Worm (Caenorhabditis elegans) whole organism, late embryonic: ENCODE data around the gene glf-1.

Experiments
- K02D7.2 ChIP-seq: sonication (generic microtip); optimal IDR thresholded peaks from 2 replicates; lab custom pipeline; 2017; ENCODE audit warnings: mild to moderate bottlenecking, missing genetic modification characterization, missing compliant biosample characterization
- T23F11.4 ChIP-seq: fragments of 200-800 bp; sonication (Bioruptor generic); optimal IDR thresholded peaks from 2 replicates; lab custom pipeline; 2018; ENCODE audit warnings: mild to moderate bottlenecking, missing genetic modification characterization, missing compliant biosample characterization
- Y22D7AL.16 ChIP-seq: sonication (generic microtip); optimal IDR thresholded peaks from 2 replicates; lab custom pipeline; 2016; ENCODE audit warnings: missing genetic modification characterization, missing compliant biosample characterization
- ahr-1 ChIP-seq: sonication (generic microtip); optimal IDR thresholded peaks from 2 replicates; lab custom pipeline; 2016; ENCODE audit warnings: missing genetic modification characterization, missing compliant biosample characterization
- ama-1 ChIP-seq: fragments of 150-350 bp; optimal IDR thresholded peaks from 2 replicates; lab custom pipeline; 2014
- ceh-14 ChIP-seq: sonication (generic microtip); optimal IDR thresholded peaks from 2 replicates; lab custom pipeline; 2016; ENCODE audit warnings: missing genotype, missing genetic modification characterization, missing compliant biosample characterization
- ceh-2 ChIP-seq: sonication (generic microtip); optimal IDR thresholded peaks from 2 replicates; lab custom pipeline; 2016; ENCODE audit warnings: missing genotype, missing genetic modification characterization, missing compliant biosample characterization
- ceh-24 ChIP-seq: sonication (generic microtip); optimal IDR thresholded peaks from 2 replicates; lab custom pipeline; 2016; ENCODE audit warnings: mild to moderate bottlenecking, missing genetic modification characterization, missing compliant biosample characterization
- ceh-30 ChIP-seq: fragments of 150-350 bp; optimal IDR thresholded peaks from 2 replicates; lab custom pipeline; 2014; ENCODE audit warnings: missing biosample characterization, missing genetic modification characterization
- ceh-31 ChIP-seq: sonication (generic microtip); optimal IDR thresholded peaks from 2 replicates; lab custom pipeline; 2016; ENCODE audit warnings: missing genetic modification characterization, missing compliant biosample characterization
- ceh-34 ChIP-seq: sonication (generic microtip); optimal IDR thresholded peaks from 2 replicates; lab custom pipeline; 2016; ENCODE audit warnings: mild to moderate bottlenecking, missing genetic modification characterization, missing compliant biosample characterization
- ceh-48 ChIP-seq: sonication (generic microtip); optimal IDR thresholded peaks from 2 replicates; lab custom pipeline; 2016; ENCODE audit warnings: missing genetic modification characterization, inconsistent platforms, missing compliant biosample characterization
- elt-2 ChIP-seq: sonication (generic microtip); optimal IDR thresholded peaks from 2 replicates; lab custom pipeline; 2016; ENCODE audit warnings: missing genetic modification reagents, missing genetic modification characterization, missing compliant biosample characterization
- elt-4 ChIP-seq: sonication (generic microtip); optimal IDR thresholded peaks from 2 replicates; lab custom pipeline; 2016; ENCODE audit warnings: missing genetic modification characterization, missing compliant biosample characterization
- ets-4 ChIP-seq: sonication (generic microtip); optimal IDR thresholded peaks from 2 replicates; lab custom pipeline; 2016; ENCODE audit warnings: missing genetic modification characterization, missing compliant biosample characterization
- fax-1 ChIP-seq: sonication (generic microtip); optimal IDR thresholded peaks from 2 replicates; lab custom pipeline; 2016; ENCODE audit warnings: missing genotype, missing genetic modification characterization, missing compliant biosample characterization
- fkh-10 ChIP-seq: fragments of 150-350 bp; optimal IDR thresholded peaks from 2 replicates; lab custom pipeline; 2014; ENCODE audit warnings: missing biosample characterization, missing genetic modification reagents, missing genetic modification characterization
- gmeb-2 ChIP-seq: sonication (generic microtip); optimal IDR thresholded peaks from 2 replicates; lab custom pipeline; 2016; ENCODE audit warnings: missing genetic modification characterization, inconsistent platforms, missing compliant biosample characterization
- hlh-15 ChIP-seq: sonication (generic microtip); optimal IDR thresholded peaks from 2 replicates; lab custom pipeline; 2016; ENCODE audit warnings: missing genetic modification characterization, missing compliant biosample characterization
- hlh-8 ChIP-seq: sonication (generic microtip); optimal IDR thresholded peaks from 2 replicates; lab custom pipeline; 2016; ENCODE audit warnings: missing genotype, missing genetic modification characterization, missing compliant biosample characterization
- lim-6 ChIP-seq: sonication (generic microtip); optimal IDR thresholded peaks from 2 replicates; lab custom pipeline; 2016; ENCODE audit warnings: missing genetic modification characterization, missing compliant biosample characterization
- madf-2 ChIP-seq: sonication (generic microtip); optimal IDR thresholded peaks from 2 replicates; lab custom pipeline; 2017; ENCODE audit warnings: missing genetic modification characterization, missing compliant biosample characterization
- mec-3 ChIP-seq: sonication (generic microtip); optimal IDR thresholded peaks from 2 replicates; lab custom pipeline; 2016; ENCODE audit warnings: borderline replicate concordance, missing genetic modification characterization, missing compliant biosample characterization
- nfya-1 ChIP-seq: sonication (generic microtip); optimal IDR thresholded peaks from 2 replicates; lab custom pipeline; 2017; ENCODE audit warnings: missing genetic modification characterization, mild to moderate bottlenecking, missing compliant biosample characterization, antibody characterized with exemption, moderate library complexity
- nhr-11 ChIP-seq: fragments of 150-350 bp; optimal IDR thresholded peaks from 2 replicates; lab custom pipeline; 2014; ENCODE audit warnings: missing biosample characterization, missing genetic modification characterization
- nhr-232 ChIP-seq: sonication (generic microtip); optimal IDR thresholded peaks from 2 replicates; lab custom pipeline; 2016; ENCODE audit warnings: missing genetic modification characterization, missing compliant biosample characterization
- odd-2 ChIP-seq: sonication (generic microtip); optimal IDR thresholded peaks from 2 replicates; lab custom pipeline; 2017; ENCODE audit warnings: antibody characterized with exemption, mild to moderate bottlenecking, missing genetic modification characterization, missing compliant biosample characterization
- pag-3 ChIP-seq: sonication (generic microtip); optimal IDR thresholded peaks from 2 replicates; lab custom pipeline; 2016; ENCODE audit warnings: missing compliant biosample characterization, missing genetic modification characterization, borderline replicate concordance
- pat-9 ChIP-seq: fragments of 200-800 bp; sonication (Bioruptor generic); optimal IDR thresholded peaks from 2 replicates; lab custom pipeline; 2018; ENCODE audit warnings: mild to moderate bottlenecking, missing genetic modification characterization, moderate library complexity, missing compliant biosample characterization
- pax-1 ChIP-seq: fragments of 150-350 bp; optimal IDR thresholded peaks from 2 replicates; lab custom pipeline; 2014; ENCODE audit warnings: missing biosample characterization, missing genetic modification characterization
- pha-2 ChIP-seq: sonication (generic microtip); optimal IDR thresholded peaks from 2 replicates; lab custom pipeline; 2017; ENCODE audit warnings: mild to moderate bottlenecking, missing genetic modification characterization, missing compliant biosample characterization
- pqm-1 ChIP-seq: sonication (generic microtip); optimal IDR thresholded peaks from 2 replicates; lab custom pipeline; 2016; ENCODE audit warnings: missing genetic modification characterization, missing compliant biosample characterization
- pros-1 ChIP-seq: fragments of 150-350 bp; optimal IDR thresholded peaks from 2 replicates; lab custom pipeline; 2014; ENCODE audit warnings: missing biosample characterization, missing genetic modification reagents, missing genetic modification characterization
- rnt-1 ChIP-seq: sonication (generic microtip); optimal IDR thresholded peaks from 2 replicates; lab custom pipeline; 2016; ENCODE audit warnings: missing genetic modification characterization, missing compliant biosample characterization
- sdc-2 ChIP-seq: sonication (generic microtip); optimal IDR thresholded peaks from 2 replicates; lab custom pipeline; 2016; ENCODE audit warnings: missing genotype, missing genetic modification characterization, missing compliant biosample characterization
- sox-2 ChIP-seq: fragments of 200-800 bp; sonication (Bioruptor generic); IDR thresholded peaks from 2 replicates; pipeline ENCODE4 v1.3.6; 2022; ENCODE audit warnings: missing genetic modification reagents, missing genetic modification characterization, missing compliant biosample characterization
- sox-4 ChIP-seq: sonication (generic microtip); optimal IDR thresholded peaks from 2 replicates; lab custom pipeline; 2017; ENCODE audit warnings: mild to moderate bottlenecking, missing genetic modification characterization, inconsistent platforms, missing compliant biosample characterization
- tbx-7 ChIP-seq: sonication (generic microtip); optimal IDR thresholded peaks from 2 replicates; lab custom pipeline; 2016; ENCODE audit warnings: missing genotype, missing genetic modification characterization, missing compliant biosample characterization
- unc-3 ChIP-seq, 2 experiments: fragments of 200-800 bp in 1 of 2; sonication (Bioruptor generic) in 1 of 2; sonication (generic microtip) in 1 of 2; conservative IDR thresholded peaks in 1 of 2; optimal IDR thresholded peaks in 1 of 2; 2 replicates each; pipeline versions ENCODE4 v1.3.6 to Lab custom; 2016 to 2022; ENCODE audit warnings: missing compliant biosample characterization in 2 of 2, missing genetic modification characterization in 2 of 2, missing genetic modification reagents in 1 of 2
- unc-86 ChIP-seq: sonication (generic microtip); optimal IDR thresholded peaks from 2 replicates; lab custom pipeline; 2016; ENCODE audit warnings: missing genetic modification characterization, missing compliant biosample characterization
- ztf-16 ChIP-seq: sonication (generic microtip); optimal IDR thresholded peaks from 2 replicates; lab custom pipeline; 2017; ENCODE audit warnings: missing genetic modification characterization, missing compliant biosample characterization

The glf-1 gene

ce11 chrIV:5870072-5870471 lies 15.6 kb upstream of the glf-1 start, which contains the start of gene srv-17:
Gene srv-17 (minus strand): TSS chrIV:5870172.
- TF ChIP-seq unc-3 (GFP tag; conservative IDR thresholded peaks at IDR 0.05; lab: Robert Waterston, UW) (no peak), unc-3 (tag; optimal IDR thresholded peaks at IDR 0.05; lab: Kevin White, UChicago) (no peak), ceh-34 (tag; lab: Kevin White, UChicago) (no peak)

- no peak for TF ChIP-seq unc-3 (GFP tag; conservative IDR thresholded peaks at IDR 0.05; lab: Robert Waterston, UW)
- TF ChIP-seq unc-3 (tag; optimal IDR thresholded peaks at IDR 0.05; lab: Kevin White, UChicago): no peak
- no peak for TF ChIP-seq fax-1 (tag; lab: Kevin White, UChicago)
- no peak for TF ChIP-seq hlh-15
- TF ChIP-seq Y22D7AL.16: no peak
- TF ChIP-seq nhr-232 (tag; lab: Kevin White, UChicago): no peak
- TF ChIP-seq ceh-31: no peak
- TF ChIP-seq, all 69 proteins: peak for 0
Measured at ce11 chrIV:5873825-5874224, 11.8 kb upstream of the glf-1 start, which contains the start of gene srv-19. Gene srv-19 (minus strand): TSS chrIV:5873925.

- TF ChIP-seq K02D7.2 (no peak), tbx-7 (no peak), pat-9 (no peak), ahr-1 (tag; lab: Kevin White, UChicago) (no peak), ets-4 (tag; lab: Kevin White, UChicago) (no peak), rnt-1 (no peak), elt-4 (no peak), elt-2 (tag; lab: Kevin White, UChicago) (no peak), ceh-2 (no peak), pag-3 (no peak), hlh-8 (tag; lab: Kevin White, UChicago) (no peak), ceh-14 (tag; lab: Kevin White, UChicago) (no peak), nfya-1 (no peak), ceh-48 (no peak)
- TF ChIP-seq, all 69 proteins: peak for 0
Measured at ce11 chrIV:5877246-5877645, 8.4 kb upstream of the glf-1 start, which contains the start of gene srv-21. Gene srv-21 (minus strand): TSS chrIV:5877346.

- TF ChIP-seq nfya-1: no peak
- no peak for TF ChIP-seq rnt-1
- TF ChIP-seq fkh-10 (GFP tag; lab: Kevin White, UChicago): no peak
- no peak for TF ChIP-seq nhr-232 (tag; lab: Kevin White, UChicago)
- TF ChIP-seq mec-3: no peak
- no peak for TF ChIP-seq sdc-2 (tag; lab: Kevin White, UChicago)
- TF ChIP-seq nhr-11 (tag; lab: Kevin White, UChicago): no peak
- TF ChIP-seq ztf-16 (tag; lab: Kevin White, UChicago): no peak
- no peak for TF ChIP-seq pax-1 (tag; lab: Kevin White, UChicago)
- TF ChIP-seq hlh-15: no peak
Measured at ce11 chrIV:5879853-5880252, 5.8 kb upstream of the glf-1 start, which contains the start of gene srv-22. Gene srv-22 (minus strand): TSS chrIV:5879953.

ce11 chrIV:5884500-5884899 lies 1.1 kb upstream of the glf-1 start, which contains the start of gene H04M03.11:
Gene H04M03.11 (minus strand): TSS chrIV:5884600.
- TF ChIP-seq ceh-30 (tag; lab: Kevin White, UChicago) (no peak), ceh-48 (no peak), gmeb-2 (no peak), ama-1 (lab: Kevin White, UChicago) (no peak), lim-6 (no peak), ceh-31 (no peak), sox-2 (GFP tag; lab: Robert Waterston, UW) (no peak)

- TF ChIP-seq hlh-8 (tag; lab: Kevin White, UChicago): no peak
- TF ChIP-seq Y22D7AL.16: no peak
- TF ChIP-seq unc-86 (tag; lab: Kevin White, UChicago): no peak
- TF ChIP-seq pros-1: no peak
- no peak for TF ChIP-seq sox-4 (tag; lab: Kevin White, UChicago)
- no peak for TF ChIP-seq ceh-14 (tag; lab: Kevin White, UChicago)
- no peak for TF ChIP-seq T23F11.4
- TF ChIP-seq ceh-24 (tag; lab: Kevin White, UChicago): no peak
- no peak for TF ChIP-seq K02D7.2
- TF ChIP-seq madf-2 (tag; lab: Kevin White, UChicago): no peak
- TF ChIP-seq ahr-1 (tag; lab: Kevin White, UChicago): no peak
- TF ChIP-seq pqm-1 (tag; lab: Kevin White, UChicago): no peak
- no peak for TF ChIP-seq rnt-1
- TF ChIP-seq odd-2 (tag; lab: Kevin White, UChicago): no peak
- no peak for TF ChIP-seq fax-1 (tag; lab: Kevin White, UChicago)
- TF ChIP-seq pha-2 (tag; lab: Kevin White, UChicago): no peak
- no peak for TF ChIP-seq nhr-232 (tag; lab: Kevin White, UChicago)
Measured at ce11 chrIV:5886605-5887004, 970 bp downstream of the glf-1 start.
